Worm (Caenorhabditis elegans) whole organism, L1 larva: ENCODE results near the gene aat-2.

Experiments used
- C04F5.9 ChIP-seq: sonication (generic microtip); optimal IDR thresholded peaks from 2 replicates; lab custom pipeline; 2016; ENCODE audit warnings: missing genetic modification characterization, missing compliant biosample characterization
- C34B4.2 ChIP-seq: sonication (generic microtip); optimal IDR thresholded peaks from 2 replicates; lab custom pipeline; 2017; ENCODE audit warnings: mild to moderate bottlenecking, missing genetic modification characterization, missing compliant biosample characterization
- Y116A8C.19 ChIP-seq: sonication (generic microtip); optimal IDR thresholded peaks from 2 replicates; lab custom pipeline; 2016; ENCODE audit warnings: missing compliant biosample characterization, missing genetic modification characterization, borderline replicate concordance
- blmp-1 ChIP-seq: fragments of 150-350 bp; optimal IDR thresholded peaks from 2 replicates; lab custom pipeline; 2014; ENCODE audit warnings: missing biosample characterization, missing genetic modification characterization
- ceh-63 ChIP-seq: fragments of 200-800 bp; sonication (Bioruptor generic); optimal IDR thresholded peaks from 2 replicates; lab custom pipeline; 2018; ENCODE audit warnings: mild to moderate bottlenecking, missing genetic modification characterization, missing compliant biosample characterization
- ceh-82 ChIP-seq, 3 experiments: fragments of 150-350 bp in 1 of 3; sonication (generic microtip) in 2 of 3; optimal IDR thresholded peaks; 2 replicates each; lab custom pipeline; 2014 to 2017; ENCODE audit warnings: missing biosample characterization in 3 of 3, missing genetic modification characterization in 3 of 3
- ceh-88 ChIP-seq: fragments of 200-800 bp; sonication (Bioruptor generic); IDR thresholded peaks from 2 replicates; pipeline ENCODE4 v1.3.6; 2022; ENCODE audit warnings: missing genetic modification characterization, missing compliant biosample characterization
- ceh-90 ChIP-seq: sonication (generic microtip); optimal IDR thresholded peaks from 2 replicates; lab custom pipeline; 2016; ENCODE audit warnings: missing genetic modification characterization, missing compliant biosample characterization
- ces-1 ChIP-seq: fragments of 150-350 bp; optimal IDR thresholded peaks from 2 replicates; lab custom pipeline; 2014; ENCODE audit warnings: missing biosample characterization, missing genetic modification reagents, missing genetic modification characterization
- dsc-1 ChIP-seq: sonication (generic microtip); optimal IDR thresholded peaks from 2 replicates; lab custom pipeline; 2016; ENCODE audit warnings: mild to moderate bottlenecking, missing genetic modification characterization, missing compliant biosample characterization
- efl-1 ChIP-seq, 4 experiments: fragments of 150-350 bp; optimal IDR thresholded peaks in 3 of 4; peaks in 1 of 4; 1 replicate in 1 of 4; 2 replicates in 3 of 4; lab custom pipeline; 2014; ENCODE audit warnings: missing biosample characterization in 2 of 4, missing genetic modification characterization in 2 of 4, missing genetic modification reagents in 2 of 4
- egl-13 ChIP-seq: sonication (generic microtip); optimal IDR thresholded peaks from 2 replicates; lab custom pipeline; 2016; ENCODE audit warnings: missing genotype, missing genetic modification reagents, missing genetic modification characterization, missing compliant biosample characterization
- elt-3 ChIP-seq, 6 experiments: fragments of 150-350 bp in 1 of 6; sonication (generic microtip); optimal IDR thresholded peaks; 2 replicates each; lab custom pipeline; 2017 to 2018; ENCODE audit warnings: missing biosample characterization in 6 of 6, missing genetic modification characterization in 6 of 6, inconsistent platforms in 1 of 6
- ets-5 ChIP-seq: fragments of 200-800 bp; sonication (Bioruptor generic); IDR thresholded peaks from 2 replicates; pipeline ENCODE4 v1.3.6; 2022; ENCODE audit warnings: missing genetic modification characterization, missing compliant biosample characterization
- fkh-4 ChIP-seq: sonication (generic microtip); optimal IDR thresholded peaks from 2 replicates; lab custom pipeline; 2016; ENCODE audit warnings: missing compliant biosample characterization, missing genetic modification characterization, borderline replicate concordance
- fkh-8 ChIP-seq: sonication (generic microtip); optimal IDR thresholded peaks from 2 replicates; lab custom pipeline; 2016; ENCODE audit warnings: mild to moderate bottlenecking, missing genetic modification characterization, missing compliant biosample characterization
- fos-1 ChIP-seq: fragments of 150-350 bp; optimal IDR thresholded peaks from 2 replicates; lab custom pipeline; 2014; ENCODE audit warnings: missing biosample characterization, missing genetic modification characterization
- hlh-17 ChIP-seq: fragments of 200-800 bp; sonication (Bioruptor generic); optimal IDR thresholded peaks from 2 replicates; lab custom pipeline; 2018; ENCODE audit warnings: missing genetic modification characterization, mild to moderate bottlenecking, missing compliant biosample characterization, moderate library complexity, borderline replicate concordance
- hpl-2 ChIP-seq: fragments of 150-350 bp; optimal IDR thresholded peaks from 2 replicates; lab custom pipeline; 2014; ENCODE audit warnings: missing biosample characterization, missing genetic modification reagents, missing genetic modification characterization
- isw-1 ChIP-seq: fragments of 200-800 bp; sonication (Bioruptor generic); IDR thresholded peaks from 2 replicates; pipeline ENCODE4 v1.3.6; 2022; ENCODE audit warnings: missing genetic modification characterization, missing compliant biosample characterization
- jun-1 ChIP-seq: fragments of 150-350 bp; optimal IDR thresholded peaks from 2 replicates; lab custom pipeline; 2014; ENCODE audit warnings: missing biosample characterization, missing genetic modification reagents, missing genetic modification characterization
- lin-14 ChIP-seq: fragments of 200-800 bp; sonication (Bioruptor generic); optimal IDR thresholded peaks from 2 replicates; lab custom pipeline; 2018; ENCODE audit warnings: mild to moderate bottlenecking, missing genetic modification characterization, moderate library complexity, missing compliant biosample characterization
- lin-15B ChIP-seq: fragments of 150-350 bp; sonication (generic microtip); optimal IDR thresholded peaks from 3 replicates; lab custom pipeline; 2014; ENCODE audit warnings: missing biosample characterization, missing genetic modification characterization
- lin-39 ChIP-seq: fragments of 150-350 bp; optimal IDR thresholded peaks from 2 replicates; lab custom pipeline; 2014; ENCODE audit warnings: missing biosample characterization, missing genetic modification reagents, missing genetic modification characterization
- lir-3 ChIP-seq: sonication (generic microtip); optimal IDR thresholded peaks from 2 replicates; lab custom pipeline; 2016; ENCODE audit warnings: mild to moderate bottlenecking, missing genetic modification characterization, moderate library complexity, missing compliant biosample characterization; ENCODE audit not compliant: poor library complexity
- mef-2 ChIP-seq: fragments of 150-350 bp; optimal IDR thresholded peaks from 2 replicates; lab custom pipeline; 2014; ENCODE audit warnings: missing biosample characterization, missing genetic modification characterization
- nhr-11 ChIP-seq: fragments of 150-350 bp; optimal IDR thresholded peaks from 2 replicates; lab custom pipeline; 2014; ENCODE audit warnings: missing biosample characterization, missing genetic modification characterization
- nhr-19 ChIP-seq: fragments of 200-800 bp; sonication (Bioruptor generic); conservative IDR thresholded peaks from 2 replicates; pipeline ENCODE4 v1.3.6; 2022; ENCODE audit warnings: missing genetic modification characterization, missing compliant biosample characterization
- nhr-47 ChIP-seq: sonication (generic microtip); optimal IDR thresholded peaks from 2 replicates; lab custom pipeline; 2016; ENCODE audit warnings: mild to moderate bottlenecking, missing genetic modification characterization, moderate library complexity, missing compliant biosample characterization
- nhr-71 ChIP-seq: sonication (generic microtip); optimal IDR thresholded peaks from 2 replicates; lab custom pipeline; 2016; ENCODE audit warnings: mild to moderate bottlenecking, missing genetic modification characterization, moderate library complexity, missing compliant biosample characterization
- nhr-76 ChIP-seq: sonication (generic microtip); optimal IDR thresholded peaks from 2 replicates; lab custom pipeline; 2017; ENCODE audit warnings: missing biosample characterization, missing genetic modification characterization
- nhr-77 ChIP-seq: fragments of 150-350 bp; optimal IDR thresholded peaks from 2 replicates; lab custom pipeline; 2014; ENCODE audit warnings: missing biosample characterization, missing genetic modification characterization
- nhr-84 ChIP-seq: sonication (generic microtip); optimal IDR thresholded peaks from 2 replicates; lab custom pipeline; 2017; ENCODE audit warnings: missing biosample characterization, missing genetic modification characterization
- nhr-85 ChIP-seq: sonication (generic microtip); peaks from one replicate; lab custom pipeline; 2016; ENCODE audit warnings: missing genetic modification characterization, inconsistent platforms, missing compliant biosample characterization
- pax-3 ChIP-seq: fragments of 200-800 bp; sonication (Bioruptor generic); optimal IDR thresholded peaks from 2 replicates; lab custom pipeline; 2018; ENCODE audit warnings: mild to moderate bottlenecking, missing genetic modification characterization, moderate library complexity, missing compliant biosample characterization
- rnt-1 ChIP-seq: sonication (generic microtip); optimal IDR thresholded peaks from 2 replicates; lab custom pipeline; 2016; ENCODE audit warnings: mild to moderate bottlenecking, missing genetic modification characterization, moderate library complexity, missing compliant biosample characterization
- snu-23 ChIP-seq: sonication (generic microtip); optimal IDR thresholded peaks from 2 replicates; lab custom pipeline; 2016; ENCODE audit warnings: missing genetic modification characterization, missing compliant biosample characterization
- sptf-1 ChIP-seq: fragments of 150-350 bp; optimal IDR thresholded peaks from 2 replicates; lab custom pipeline; 2014; ENCODE audit warnings: missing biosample characterization, missing genetic modification characterization
- swsn-7 ChIP-seq: sonication (generic microtip); optimal IDR thresholded peaks from 2 replicates; lab custom pipeline; 2016; ENCODE audit warnings: missing genetic modification characterization, missing compliant biosample characterization
- unc-30 ChIP-seq: sonication (generic microtip); optimal IDR thresholded peaks from 2 replicates; lab custom pipeline; 2017; ENCODE audit warnings: missing biosample characterization, missing genetic modification characterization
- unc-98 ChIP-seq: fragments of 200-800 bp; sonication (Bioruptor generic); IDR thresholded peaks from 2 replicates; pipeline ENCODE4 v1.3.6; 2022; ENCODE audit warnings: missing genetic modification characterization, missing compliant biosample characterization
- xbp-1 ChIP-seq: sonication (generic microtip); optimal IDR thresholded peaks from 2 replicates; lab custom pipeline; 2016; ENCODE audit warnings: missing genetic modification characterization, missing compliant biosample characterization
- zip-4 ChIP-seq: fragments of 200-800 bp; sonication (Bioruptor generic); optimal IDR thresholded peaks from 2 replicates; lab custom pipeline; 2018; ENCODE audit warnings: mild to moderate bottlenecking, missing genetic modification characterization, moderate library complexity, missing compliant biosample characterization
- ztf-11 ChIP-seq, 2 experiments: sonication (generic microtip); optimal IDR thresholded peaks; 2 replicates each; lab custom pipeline; 2016 to 2017; ENCODE audit warnings: missing genetic modification characterization in 2 of 2, missing biosample characterization in 1 of 2, missing compliant biosample characterization in 1 of 2
- ztf-4 ChIP-seq: fragments of 150-350 bp; optimal IDR thresholded peaks from 2 replicates; lab custom pipeline; 2014; ENCODE audit warnings: missing biosample characterization, missing genetic modification characterization

aat-2 gene

ce11 chrV:9232296-9232695, 13.9 kb downstream of the aat-2 start, which contains the start of gene F07C3.3:
TSS of gene F07C3.3 (minus strand) at chrV:9232396.
- TF ChIP-seq nhr-76 (tag; lab: Kevin White, UChicago) (no peak), nhr-77 (tag; lab: Kevin White, UChicago) (no peak), Y116A8C.19 (tag; lab: Kevin White, UChicago) (no peak), snu-23 (GFP tag; lab: Kevin White, UChicago) (no peak), C34B4.2 (no peak), nhr-19 (no peak), nhr-47 (tag; lab: Kevin White, UChicago) (no peak), ceh-88 (GFP tag; lab: Robert Waterston, UW) (no peak), lin-39 (tag; lab: Kevin White, UChicago) (no peak), lin-15B (tag; lab: Kevin White, UChicago) (no peak), nhr-85 (tag; lab: Kevin White, UChicago) (no peak), nhr-71 (tag; lab: Kevin White, UChicago) (no peak), ceh-82 (tag; optimal IDR thresholded peaks at IDR 0.05; lab: Kevin White, UChicago) (no peak), ztf-4 (tag; lab: Kevin White, UChicago) (no peak), isw-1 (GFP tag; lab: Robert Waterston, UW) (no peak), jun-1 (no peak), mef-2 (tag; lab: Kevin White, UChicago) (no peak), lir-3 (tag; lab: Kevin White, UChicago) (no peak), fkh-8 (tag; lab: Kevin White, UChicago) (no peak)

- TF ChIP-seq zip-4 (GFP tag; lab: Kevin White, UChicago) (no peak), lin-14 (GFP tag; lab: Kevin White, UChicago) (peak; percentile 84), dsc-1 (no peak), isw-1 (GFP tag; lab: Robert Waterston, UW) (no peak), efl-1 (optimal IDR thresholded peaks at IDR 0.05; lab: Kevin White, UChicago) (no peak), efl-1 (GFP tag; optimal IDR thresholded peaks at IDR 0.05 in 1 of 2; lab: Kevin White, UChicago) (peak in 1 of 2 experiments; percentile 50), unc-98 (GFP tag; lab: Robert Waterston, UW) (no peak), fkh-4 (tag; lab: Kevin White, UChicago) (no peak), ceh-82 (tag; optimal IDR thresholded peaks at IDR 0.05; lab: Kevin White, UChicago) (peak in 1 of 3 experiments; percentile 22), C34B4.2 (no peak), swsn-7 (no peak), C04F5.9 (tag; lab: Kevin White, UChicago) (no peak), fkh-8 (tag; lab: Kevin White, UChicago) (no peak)
Observed at ce11 chrV:9225675-9226144, 20.4 kb downstream of the aat-2 start, which contains the start of gene F07C3.2. TSS of gene F07C3.2 (plus strand) at chrV:9226094.

- TF ChIP-seq blmp-1 (tag; lab: Kevin White, UChicago) (peak; percentile 90), unc-30 (tag; lab: Kevin White, UChicago) (no peak)
Observed at ce11 chrV:9224981-9225380, 21.2 kb downstream of the aat-2 start.

ce11 chrV:9224377-9224776, 21.8 kb downstream of the aat-2 start:
- TF ChIP-seq xbp-1 (tag; lab: Kevin White, UChicago) (no peak), zip-4 (GFP tag; lab: Kevin White, UChicago) (no peak), nhr-84 (no peak), rnt-1 (tag; lab: Kevin White, UChicago) (no peak), ztf-11 (tag; optimal IDR thresholded peaks at IDR 0.05; lab: Kevin White, UChicago) (no peak), nhr-11 (no peak), ets-5 (GFP tag; lab: Robert Waterston, UW) (no peak), ceh-90 (tag; lab: Kevin White, UChicago) (no peak), ces-1 (no peak), pax-3 (tag; lab: Kevin White, UChicago) (no peak), mef-2 (tag; lab: Kevin White, UChicago) (no peak), ceh-63 (no peak), hpl-2 (GFP tag; lab: Kevin White, UChicago) (no peak), hlh-17 (GFP tag; lab: Kevin White, UChicago) (no peak), C04F5.9 (tag; lab: Kevin White, UChicago) (no peak), egl-13 (no peak), elt-3 (tag; optimal IDR thresholded peaks at IDR 0.05; lab: Kevin White, UChicago) (no peak), fos-1 (no peak), sptf-1 (tag; lab: Kevin White, UChicago) (no peak)
- TF ChIP-seq, all 84 proteins: peak for 0
